Fruit fly (Drosophila melanogaster) whole organism, adult: ENCODE measurements around the gene mRpL14.

ENCODE experiments used
- CG11617 ChIP-seq: fragments of 200-800 bp; sonication (Bioruptor generic); optimal IDR thresholded peaks from 2 replicates; lab custom pipeline; 2017; ENCODE audit warnings: mild to moderate bottlenecking, missing biosample characterization, missing genetic modification reagents, missing genetic modification characterization
- CG12768 ChIP-seq: fragments of 200-800 bp; sonication (Bioruptor generic); optimal IDR thresholded peaks from 2 replicates; lab custom pipeline; 2017; ENCODE audit warnings: missing biosample characterization, missing genetic modification characterization, mild to moderate bottlenecking, moderate library complexity, missing genetic modification reagents
- CG14711 ChIP-seq: fragments of 200-800 bp; sonication (Bioruptor generic); optimal IDR thresholded peaks from 2 replicates; lab custom pipeline; 2018; ENCODE audit warnings: missing biosample characterization, mild to moderate bottlenecking, missing genetic modification characterization, moderate library complexity
- CG1620 ChIP-seq: fragments of 200-800 bp; sonication (Bioruptor generic); optimal IDR thresholded peaks from 2 replicates; lab custom pipeline; 2016; ENCODE audit warnings: missing biosample characterization, missing genetic modification characterization
- CG33017 ChIP-seq: fragments of 200-800 bp; sonication (Bioruptor generic); optimal IDR thresholded peaks from 2 replicates; lab custom pipeline; 2018; ENCODE audit warnings: missing biosample characterization, mild to moderate bottlenecking, missing genetic modification characterization, moderate library complexity
- CG5204 ChIP-seq: fragments of 200-800 bp; sonication (Bioruptor generic); optimal IDR thresholded peaks from 2 replicates; lab custom pipeline; 2016; ENCODE audit warnings: missing biosample characterization, missing genetic modification characterization
- CG7045 ChIP-seq: fragments of 200-800 bp; sonication (Bioruptor generic); optimal IDR thresholded peaks from 2 replicates; lab custom pipeline; 2017; ENCODE audit warnings: missing biosample characterization, mild to moderate bottlenecking, missing genetic modification characterization
- CG7101 ChIP-seq: fragments of 200-800 bp; sonication (Bioruptor generic); optimal IDR thresholded peaks from 2 replicates; lab custom pipeline; 2018; ENCODE audit warnings: missing biosample characterization, mild to moderate bottlenecking, missing genetic modification characterization, moderate library complexity
- Clk ChIP-seq: fragments of 200-800 bp; sonication (Bioruptor generic); optimal IDR thresholded peaks from 2 replicates; lab custom pipeline; 2017; ENCODE audit warnings: missing biosample characterization, missing genetic modification characterization
- Crg-1 ChIP-seq: fragments of 200-800 bp; sonication (Bioruptor generic); optimal IDR thresholded peaks from 2 replicates; lab custom pipeline; 2016; ENCODE audit warnings: missing biosample characterization, missing genetic modification characterization
- Hr96 ChIP-seq: fragments of 200-800 bp; sonication (Bioruptor generic); optimal IDR thresholded peaks from 2 replicates; lab custom pipeline; 2016; ENCODE audit warnings: missing biosample characterization, missing genetic modification characterization
- Mnt ChIP-seq: fragments of 200-800 bp; sonication (Bioruptor generic); optimal IDR thresholded peaks from 2 replicates; lab custom pipeline; 2016; ENCODE audit warnings: missing biosample characterization, mild to moderate bottlenecking, missing genetic modification characterization
- bab1 ChIP-seq: fragments of 200-800 bp; sonication (Bioruptor generic); optimal IDR thresholded peaks from 3 replicates; lab custom pipeline; 2019; ENCODE audit warnings: missing biosample characterization, mild to moderate bottlenecking, missing genetic modification characterization, moderate library complexity
- cic ChIP-seq: fragments of 200-800 bp; sonication (Bioruptor generic); optimal IDR thresholded peaks from 2 replicates; lab custom pipeline; 2017; ENCODE audit warnings: missing biosample characterization, mild to moderate bottlenecking, missing genetic modification characterization, moderate library complexity
- cnc ChIP-seq, 2 experiments: fragments of >200 bp; optimal IDR thresholded peaks; 2 replicates each; lab custom pipeline; 2017
- kay ChIP-seq: fragments of 200-800 bp; sonication (Bioruptor generic); peaks from one replicate; lab custom pipeline; 2016; ENCODE audit warnings: missing biosample characterization, missing genetic modification characterization, borderline replicate concordance
- ovo ChIP-seq: fragments of 200-800 bp; sonication (Bioruptor generic); optimal IDR thresholded peaks from 2 replicates; lab custom pipeline; 2016; ENCODE audit warnings: missing biosample characterization, missing genetic modification characterization
- pad ChIP-seq: fragments of 200-800 bp; sonication (Bioruptor generic); optimal IDR thresholded peaks from 3 replicates; lab custom pipeline; 2017; ENCODE audit warnings: missing biosample characterization, missing genetic modification characterization, mild to moderate bottlenecking, moderate library complexity, missing genetic modification reagents
- tj ChIP-seq: fragments of 200-800 bp; sonication (Bioruptor generic); optimal IDR thresholded peaks from 3 replicates; lab custom pipeline; 2017; ENCODE audit warnings: missing biosample characterization, mild to moderate bottlenecking, missing genetic modification characterization, moderate library complexity
- toe ChIP-seq: fragments of 200-800 bp; sonication (Bioruptor generic); optimal IDR thresholded peaks from 2 replicates; lab custom pipeline; 2016; ENCODE audit warnings: missing biosample characterization, missing genetic modification characterization

The mRpL14 gene

DNA sequence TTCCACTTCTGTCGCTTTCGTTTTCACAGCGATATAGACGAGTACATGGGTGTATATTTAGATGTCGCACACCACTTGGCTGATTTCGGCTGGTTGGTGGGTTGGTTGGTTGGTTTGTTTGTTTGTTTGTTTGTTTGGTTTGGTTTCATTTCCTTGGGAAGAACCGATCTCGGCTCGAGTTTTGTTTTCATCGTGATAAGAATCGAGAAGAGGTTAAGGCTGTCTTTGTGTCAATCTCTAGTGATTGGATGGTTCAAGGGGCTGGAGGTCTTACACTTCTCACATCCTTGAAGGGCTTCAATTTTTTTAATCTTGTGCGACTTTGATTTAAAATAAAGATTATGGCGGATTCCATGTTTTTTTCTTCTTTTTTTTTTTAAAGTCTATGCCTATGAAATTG lies 11.7 kb downstream of the mRpL14 start:
- TF ChIP-seq ovo (GFP tag; lab: Kevin White, UChicago) (no peak), CG5204 (no peak), tj (no peak), cic (no peak), Hr96 (GFP tag; lab: Kevin White, UChicago) (no peak), cnc (optimal IDR thresholded peaks at IDR 0.05; lab: Kevin White, UChicago) (no peak), Clk (GFP tag; lab: Kevin White, UChicago) (no peak), kay (no peak)

DNA sequence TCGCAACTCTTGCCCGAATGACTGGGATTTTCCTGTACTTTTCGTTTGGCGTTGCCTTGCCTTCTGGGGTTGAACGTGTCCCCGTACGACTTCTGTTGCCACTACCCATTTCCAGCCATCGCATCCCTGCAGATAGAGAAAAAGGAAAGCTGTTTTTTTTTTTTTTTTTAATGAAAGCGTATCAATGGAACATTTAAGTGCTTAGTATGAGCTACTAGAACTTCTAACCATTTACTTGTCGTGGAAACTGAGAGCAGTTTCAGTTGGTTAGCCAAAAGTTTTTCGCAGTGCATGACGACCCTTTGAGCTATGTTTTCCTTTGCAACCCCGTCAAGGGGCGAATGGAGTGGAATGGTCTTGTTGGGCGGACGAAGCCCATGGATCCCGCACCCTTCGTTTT lies 15.1 kb downstream of the mRpL14 start:
- TF ChIP-seq Mnt (GFP tag; lab: Kevin White, UChicago) (no peak), kay (no peak), CG11617 (no peak), CG14711 (tag; lab: Kevin White, UChicago) (no peak), cnc (optimal IDR thresholded peaks at IDR 0.05; lab: Kevin White, UChicago) (no peak), Hr96 (GFP tag; lab: Kevin White, UChicago) (no peak), CG7101 (tag; lab: Kevin White, UChicago) (no peak), ovo (GFP tag; lab: Kevin White, UChicago) (no peak), bab1 (no peak), cic (no peak), Crg-1 (GFP tag; lab: Kevin White, UChicago) (no peak), Clk (GFP tag; lab: Kevin White, UChicago) (no peak), tj (no peak)

DNA sequence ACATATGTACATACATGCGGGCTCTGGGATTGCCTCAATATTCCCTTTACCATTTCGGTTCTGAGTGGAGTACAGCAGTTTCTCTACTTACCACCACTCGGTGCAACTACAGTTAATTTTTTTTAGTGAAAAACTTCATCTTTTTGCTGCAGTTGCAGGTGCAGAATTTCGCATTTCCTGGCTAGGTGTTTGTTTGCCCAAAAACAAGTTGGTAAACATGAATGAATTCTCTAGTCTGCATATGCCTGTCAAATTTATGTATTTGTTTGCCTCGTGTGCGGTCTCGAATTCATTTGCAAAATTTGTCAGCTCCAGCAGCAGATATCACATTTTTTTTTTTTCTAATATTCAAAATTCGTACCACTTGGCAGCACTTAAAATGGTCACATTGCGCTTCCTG lies 17.6 kb downstream of the mRpL14 start, which contains the start of gene CG2854:
TSS of gene CG2854 (plus strand) at position 301 of the 400 bp plus-strand sequence.
- TF ChIP-seq tj, result no peak
- TF ChIP-seq toe (GFP tag; lab: Kevin White, UChicago), result no peak
- TF ChIP-seq Hr96 (GFP tag; lab: Kevin White, UChicago), result no peak
- no peak for TF ChIP-seq ovo (GFP tag; lab: Kevin White, UChicago)
- no peak for TF ChIP-seq CG14711 (tag; lab: Kevin White, UChicago)
- TF ChIP-seq CG33017 (tag; lab: Kevin White, UChicago), result no peak
- no peak for TF ChIP-seq cic
- TF ChIP-seq Clk (GFP tag; lab: Kevin White, UChicago), result no peak
- no peak for TF ChIP-seq CG1620 (GFP tag; lab: Kevin White, UChicago)
- no peak for TF ChIP-seq CG7045
- no peak for TF ChIP-seq bab1

DNA sequence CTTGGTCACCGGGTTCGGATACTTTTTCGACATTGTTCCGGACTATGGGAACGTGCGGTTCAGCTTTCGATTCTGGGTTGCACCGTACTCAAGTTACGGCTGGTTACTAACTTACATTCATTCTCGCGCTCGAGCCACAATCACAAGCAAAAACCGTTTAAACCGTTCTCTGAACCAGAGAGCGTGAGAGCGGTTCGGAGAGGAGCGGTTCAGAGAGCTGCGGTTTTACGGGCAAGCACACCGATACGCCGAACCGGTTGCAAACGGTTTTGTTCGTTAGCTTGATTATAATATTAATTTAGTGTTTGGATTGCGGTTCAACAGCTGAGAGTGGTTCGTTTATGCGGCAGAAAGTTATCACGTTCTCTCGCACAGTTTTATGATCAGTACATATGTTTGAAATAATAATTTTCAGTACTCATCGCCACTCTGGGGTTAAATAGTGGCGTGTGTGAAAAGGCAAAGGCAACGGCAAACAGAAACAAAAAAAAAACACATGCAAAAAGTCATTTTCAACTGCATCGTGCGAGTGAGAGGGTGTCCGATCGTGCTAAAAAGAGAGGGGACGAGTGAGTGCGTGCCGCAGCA lies 18.7 kb downstream of the mRpL14 start, which contains the start of gene CG14050:
TSS of gene CG14050 (minus strand) at position 560 of the 588 bp plus-strand sequence.
- TF ChIP-seq bab1, result no peak
- no peak for TF ChIP-seq CG7045
- no peak for TF ChIP-seq ovo (GFP tag; lab: Kevin White, UChicago)
- no peak for TF ChIP-seq cnc (optimal IDR thresholded peaks at IDR 0.05; lab: Kevin White, UChicago)
- TF ChIP-seq Crg-1 (GFP tag; lab: Kevin White, UChicago), result no peak
- no peak for TF ChIP-seq CG7101 (tag; lab: Kevin White, UChicago)
- TF ChIP-seq Hr96 (GFP tag; lab: Kevin White, UChicago), result no peak

DNA sequence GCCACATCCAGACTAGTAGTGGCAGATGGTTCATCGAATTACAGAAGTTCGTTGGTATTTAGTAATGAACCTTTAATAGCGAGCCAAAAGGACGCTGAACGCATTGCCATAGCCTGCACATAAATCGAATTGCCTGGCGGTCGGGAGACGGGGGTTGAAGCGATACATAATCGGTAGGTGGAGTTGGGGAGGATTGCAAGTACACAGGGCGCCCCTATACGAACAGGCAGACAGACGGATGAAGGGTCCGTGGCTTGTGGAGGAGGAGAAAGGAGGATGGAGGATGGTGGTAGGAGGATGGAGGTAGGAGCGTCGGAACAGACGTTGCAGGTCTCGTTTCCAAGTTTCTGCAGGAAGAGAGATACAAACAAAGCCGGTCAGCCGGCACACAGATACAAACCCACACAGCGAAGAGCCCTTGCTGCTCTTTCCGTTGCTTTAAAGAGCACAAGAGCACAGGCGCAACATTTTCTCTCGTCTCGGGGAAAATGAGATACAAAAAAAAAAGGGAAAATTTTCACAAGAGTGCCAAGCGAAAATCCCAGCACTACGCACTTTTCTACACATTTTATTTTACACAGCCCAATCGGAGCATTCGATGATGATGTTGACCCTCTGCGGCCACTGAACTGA lies 20.7 kb downstream of the mRpL14 start:
- TF ChIP-seq cic, result no peak
- no peak for TF ChIP-seq CG7101 (tag; lab: Kevin White, UChicago)
- no peak for TF ChIP-seq tj
- TF ChIP-seq CG1620 (GFP tag; lab: Kevin White, UChicago), result no peak
- TF ChIP-seq toe (GFP tag; lab: Kevin White, UChicago), result no peak
- TF ChIP-seq CG5204, result no peak
- TF ChIP-seq kay, result no peak
- TF ChIP-seq CG33017 (tag; lab: Kevin White, UChicago), result no peak
- TF ChIP-seq Crg-1 (GFP tag; lab: Kevin White, UChicago), result no peak
- no peak for TF ChIP-seq CG7045
- no peak for TF ChIP-seq CG11617
- no peak for TF ChIP-seq pad
- no peak for TF ChIP-seq CG12768 (GFP tag; lab: Kevin White, UChicago)
- TF ChIP-seq cnc (optimal IDR thresholded peaks at IDR 0.05; lab: Kevin White, UChicago), result no peak
- no peak for TF ChIP-seq Mnt (GFP tag; lab: Kevin White, UChicago)
- TF ChIP-seq Hr96 (GFP tag; lab: Kevin White, UChicago), result no peak
- no peak for TF ChIP-seq ovo (GFP tag; lab: Kevin White, UChicago)
- TF ChIP-seq CG14711 (tag; lab: Kevin White, UChicago), result no peak
- TF ChIP-seq bab1, result no peak

DNA sequence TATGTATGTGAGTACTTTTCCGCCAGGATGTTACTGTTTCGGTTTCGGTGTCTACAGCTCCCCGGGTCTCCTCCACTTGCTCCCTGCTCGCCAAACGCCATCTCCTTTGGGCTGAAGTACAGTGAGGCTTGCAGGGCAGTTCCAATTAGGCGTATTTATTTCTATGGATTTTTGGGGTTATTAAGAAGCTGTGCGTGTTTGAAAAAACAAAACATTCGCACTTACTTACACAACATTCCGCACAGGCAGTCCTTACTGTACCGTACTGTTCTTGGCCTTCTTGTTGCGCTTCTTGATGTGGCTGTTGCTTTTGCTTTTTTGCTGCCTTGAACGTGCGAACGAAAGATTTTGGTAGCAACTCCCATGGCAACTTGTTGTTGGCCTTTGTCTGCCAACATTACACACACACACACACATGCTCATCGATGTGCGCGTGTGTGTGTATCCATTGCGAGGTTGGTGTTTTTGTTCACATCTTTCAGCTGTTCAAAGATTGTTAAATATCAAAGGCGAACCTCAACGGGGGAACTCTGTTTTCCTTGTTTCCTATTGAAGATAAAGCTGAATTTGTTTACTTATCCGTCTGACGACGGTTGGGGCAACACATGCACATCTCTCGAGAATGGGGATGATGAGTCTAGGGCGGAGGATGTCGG lies 22.4 kb downstream of the mRpL14 start:
- TF ChIP-seq Clk (GFP tag; lab: Kevin White, UChicago) (no peak), CG11617 (no peak), tj (no peak), CG5204 (no peak), cic (no peak), Crg-1 (GFP tag; lab: Kevin White, UChicago) (no peak), kay (no peak), CG14711 (tag; lab: Kevin White, UChicago) (no peak), Mnt (GFP tag; lab: Kevin White, UChicago) (no peak), CG7101 (tag; lab: Kevin White, UChicago) (no peak), CG1620 (GFP tag; lab: Kevin White, UChicago) (no peak), bab1 (no peak)
